Worm (Caenorhabditis elegans) whole organism, young adult: ENCODE results near the gene gtap-1.

Source experiments
- B0336.3 ChIP-seq: fragments of 200-800 bp; sonication (Bioruptor generic); IDR thresholded peaks from 2 replicates; pipeline ENCODE4 v1.3.6; 2022; ENCODE audit warnings: missing genetic modification characterization, missing compliant biosample characterization
- F23B12.7 ChIP-seq: sonication (generic microtip); optimal IDR thresholded peaks from 2 replicates; lab custom pipeline; 2017; ENCODE audit warnings: missing genetic modification characterization, mild to moderate bottlenecking, missing compliant biosample characterization, antibody characterized with exemption, moderate library complexity; ENCODE audit not compliant: insufficient read depth
- F33H1.4 ChIP-seq: fragments of 200-800 bp; sonication (Bioruptor generic); IDR thresholded peaks from 2 replicates; pipeline ENCODE4 v1.3.6; 2022; ENCODE audit warnings: missing genetic modification reagents, missing genetic modification characterization, missing compliant biosample characterization
- K12H6.12 ChIP-seq: fragments of 200-800 bp; sonication (Bioruptor generic); optimal IDR thresholded peaks from 2 replicates; lab custom pipeline; 2018; ENCODE audit warnings: mild to moderate bottlenecking, missing genetic modification characterization, missing compliant biosample characterization
- T26A5.8 ChIP-seq: sonication (generic microtip); optimal IDR thresholded peaks from 2 replicates; lab custom pipeline; 2016; ENCODE audit warnings: missing genetic modification characterization, missing compliant biosample characterization
- Y53G8AR.9 ChIP-seq: fragments of 200-800 bp; sonication (Bioruptor generic); conservative IDR thresholded peaks from 2 replicates; pipeline ENCODE4 v1.3.6; 2022; ENCODE audit warnings: missing genetic modification reagents, missing genetic modification characterization, missing compliant biosample characterization
- akir-1 ChIP-seq: fragments of 200-800 bp; sonication (Bioruptor generic); optimal IDR thresholded peaks from 2 replicates; lab custom pipeline; 2018; ENCODE audit warnings: mild to moderate bottlenecking, missing genetic modification characterization, moderate library complexity, missing compliant biosample characterization
- athp-1 ChIP-seq: sonication (generic microtip); optimal IDR thresholded peaks from 2 replicates; lab custom pipeline; 2017; ENCODE audit warnings: mild to moderate bottlenecking, missing genetic modification characterization, missing compliant biosample characterization
- attf-5 ChIP-seq: fragments of 200-800 bp; sonication (Bioruptor generic); optimal IDR thresholded peaks from 2 replicates; lab custom pipeline; 2018; ENCODE audit warnings: mild to moderate bottlenecking, missing genetic modification characterization, missing compliant biosample characterization
- attf-6 ChIP-seq: fragments of 200-800 bp; sonication (Bioruptor generic); IDR thresholded peaks from 2 replicates; pipeline ENCODE4 v1.3.6; 2022; ENCODE audit warnings: missing genetic modification reagents, missing genetic modification characterization, missing compliant biosample characterization
- ccch-3 ChIP-seq: fragments of 200-800 bp; sonication (Bioruptor generic); optimal IDR thresholded peaks from 2 replicates; lab custom pipeline; 2018; ENCODE audit warnings: mild to moderate bottlenecking, missing genetic modification characterization, missing compliant biosample characterization
- cebp-1 ChIP-seq, 2 experiments: fragments of 200-800 bp in 1 of 2; sonication (Bioruptor generic) in 1 of 2; sonication (generic microtip) in 1 of 2; IDR thresholded peaks in 1 of 2; optimal IDR thresholded peaks in 1 of 2; 2 replicates each; pipeline versions ENCODE4 v1.3.6 to Lab custom; 2017 to 2022; ENCODE audit warnings: missing compliant biosample characterization in 2 of 2, missing genetic modification characterization in 2 of 2, mild to moderate bottlenecking in 1 of 2, missing genetic modification reagents in 1 of 2, moderate library complexity in 1 of 2
- ceh-100 ChIP-seq: fragments of 200-800 bp; sonication (Bioruptor generic); IDR thresholded peaks from 2 replicates; pipeline ENCODE4 v1.3.6; 2022; ENCODE audit warnings: missing genetic modification reagents, missing genetic modification characterization, missing compliant biosample characterization
- ceh-27 ChIP-seq: fragments of 200-800 bp; sonication (Bioruptor generic); optimal IDR thresholded peaks from 2 replicates; lab custom pipeline; 2018; ENCODE audit warnings: mild to moderate bottlenecking, missing genetic modification characterization, moderate library complexity, missing compliant biosample characterization
- dpl-1 ChIP-seq: fragments of 150-350 bp; optimal IDR thresholded peaks from 2 replicates; lab custom pipeline; 2014; ENCODE audit warnings: missing biosample characterization, missing genetic modification reagents, missing genetic modification characterization
- egl-18 ChIP-seq: fragments of 200-800 bp; sonication (Bioruptor generic); IDR thresholded peaks from 2 replicates; pipeline ENCODE4 v1.3.6; 2022; ENCODE audit warnings: missing genetic modification reagents, missing genetic modification characterization, missing compliant biosample characterization
- egrh-3 ChIP-seq: fragments of 200-800 bp; sonication (Bioruptor generic); IDR thresholded peaks from 2 replicates; pipeline ENCODE4 v1.3.6; 2022; ENCODE audit warnings: missing genetic modification reagents, missing genetic modification characterization, missing compliant biosample characterization
- fkh-3 ChIP-seq: sonication (generic microtip); optimal IDR thresholded peaks from 2 replicates; lab custom pipeline; 2016; ENCODE audit warnings: mild to moderate bottlenecking, missing genetic modification characterization, missing compliant biosample characterization
- hlh-12 ChIP-seq: sonication (generic microtip); optimal IDR thresholded peaks from 2 replicates; lab custom pipeline; 2016; ENCODE audit warnings: missing genetic modification characterization, missing compliant biosample characterization
- hlh-26 ChIP-seq: fragments of 200-800 bp; sonication (Bioruptor generic); conservative IDR thresholded peaks from 2 replicates; pipeline ENCODE4 v1.3.6; 2022; ENCODE audit warnings: missing genetic modification reagents, missing genetic modification characterization, missing compliant biosample characterization
- hmg-1.2 ChIP-seq: fragments of 200-800 bp; sonication (Bioruptor generic); IDR thresholded peaks from 2 replicates; pipeline ENCODE4 v1.3.6; 2022; ENCODE audit warnings: missing genetic modification reagents, missing genetic modification characterization, missing compliant biosample characterization
- lag-1 ChIP-seq: fragments of 200-800 bp; sonication (Bioruptor generic); IDR thresholded peaks from 2 replicates; pipeline ENCODE4 v1.3.6; 2022; ENCODE audit warnings: missing genetic modification reagents, missing genetic modification characterization, missing compliant biosample characterization
- let-607 ChIP-seq, 2 experiments: fragments of 200-800 bp in 1 of 2; sonication (Bioruptor generic) in 1 of 2; sonication (generic microtip) in 1 of 2; optimal IDR thresholded peaks; 2 replicates each; lab custom pipeline; 2016 to 2018; ENCODE audit warnings: mild to moderate bottlenecking in 2 of 2, missing compliant biosample characterization in 2 of 2, missing genetic modification characterization in 2 of 2, moderate library complexity in 2 of 2, missing genotype in 1 of 2
- lin-40 ChIP-seq: sonication (generic microtip); optimal IDR thresholded peaks from 2 replicates; lab custom pipeline; 2016; ENCODE audit warnings: missing genetic modification characterization, mild to moderate bottlenecking, missing compliant biosample characterization, missing genotype, missing genetic modification reagents
- lin-54 ChIP-seq: fragments of 200-800 bp; sonication (Bioruptor generic); optimal IDR thresholded peaks from 2 replicates; lab custom pipeline; 2018; ENCODE audit warnings: mild to moderate bottlenecking, missing genetic modification characterization, missing compliant biosample characterization
- lir-1 ChIP-seq: fragments of 200-800 bp; sonication (Bioruptor generic); conservative IDR thresholded peaks from 2 replicates; pipeline ENCODE4 v1.3.6; 2022; ENCODE audit warnings: missing genetic modification reagents, missing genetic modification characterization, missing compliant biosample characterization
- mxl-1 ChIP-seq: sonication (generic microtip); optimal IDR thresholded peaks from 2 replicates; lab custom pipeline; 2016; ENCODE audit warnings: missing genetic modification characterization, missing compliant biosample characterization
- nfyb-1 ChIP-seq: fragments of 200-800 bp; sonication (Bioruptor generic); IDR thresholded peaks from 2 replicates; pipeline ENCODE4 v1.3.6; 2022; ENCODE audit warnings: missing genetic modification reagents, missing genetic modification characterization, missing compliant biosample characterization
- pha-4 ChIP-seq: fragments of 150-350 bp; sonication (generic microtip); optimal IDR thresholded peaks from 2 replicates; lab custom pipeline; 2014; ENCODE audit warnings: missing biosample characterization, missing genetic modification reagents, missing genetic modification characterization
- rec-8 ChIP-seq, 2 experiments: sonication (generic microtip); optimal IDR thresholded peaks; 2 replicates each; lab custom pipeline; 2016; ENCODE audit warnings: mild to moderate bottlenecking in 2 of 2, missing genetic modification characterization in 2 of 2, missing genetic modification reagents in 2 of 2, missing genotype in 2 of 2, missing biosample characterization in 1 of 2, missing compliant biosample characterization in 1 of 2, moderate library complexity in 1 of 2
- repo-1 ChIP-seq: sonication (generic microtip); optimal IDR thresholded peaks from 2 replicates; lab custom pipeline; 2017; ENCODE audit warnings: mild to moderate bottlenecking, missing genetic modification characterization, missing compliant biosample characterization
- snpc-3.4 ChIP-seq: sonication (generic microtip); optimal IDR thresholded peaks from 2 replicates; lab custom pipeline; 2017; ENCODE audit warnings: missing genetic modification characterization, mild to moderate bottlenecking, missing compliant biosample characterization, antibody characterized with exemption, moderate library complexity, missing genotype, missing genetic modification reagents
- snpc-4 ChIP-seq, 5 experiments: fragments of 150-350 bp in 1 of 5; sonication (generic microtip) in 4 of 5; optimal IDR thresholded peaks; 2 replicates each; lab custom pipeline; 2014 to 2018; ENCODE audit warnings: missing genetic modification characterization in 5 of 5, missing biosample characterization in 3 of 5, antibody characterized with exemption in 2 of 5, mild to moderate bottlenecking in 2 of 5, missing compliant biosample characterization in 2 of 5, missing genotype in 2 of 5, moderate library complexity in 2 of 5, missing genetic modification reagents in 1 of 5
- tbx-9 ChIP-seq: sonication (generic microtip); optimal IDR thresholded peaks from 2 replicates; lab custom pipeline; 2016; ENCODE audit warnings: borderline replicate concordance, missing genetic modification characterization, inconsistent platforms, missing compliant biosample characterization
- tlf-1 ChIP-seq: fragments of 200-800 bp; sonication (Bioruptor generic); optimal IDR thresholded peaks from 2 replicates; lab custom pipeline; 2018; ENCODE audit warnings: mild to moderate bottlenecking, missing genetic modification characterization, missing compliant biosample characterization
- unc-130 ChIP-seq: sonication (generic microtip); optimal IDR thresholded peaks from 2 replicates; lab custom pipeline; 2016; ENCODE audit warnings: missing genetic modification reagents, missing genetic modification characterization, missing compliant biosample characterization
- zfh-2 ChIP-seq: fragments of 200-800 bp; sonication (Bioruptor generic); conservative IDR thresholded peaks from 2 replicates; pipeline ENCODE4 v1.3.6; 2022; ENCODE audit warnings: missing genetic modification reagents, missing genetic modification characterization, missing compliant biosample characterization
- ztf-26 ChIP-seq: sonication (generic microtip); optimal IDR thresholded peaks from 2 replicates; lab custom pipeline; 2017; ENCODE audit warnings: missing genetic modification characterization, missing compliant biosample characterization
- ztf-3 ChIP-seq: fragments of 200-800 bp; sonication (Bioruptor generic); optimal IDR thresholded peaks from 2 replicates; lab custom pipeline; 2018; ENCODE audit warnings: mild to moderate bottlenecking, missing genetic modification characterization, missing compliant biosample characterization
- ztf-6 ChIP-seq: fragments of 200-800 bp; sonication (Bioruptor generic); IDR thresholded peaks from 2 replicates; pipeline ENCODE4 v1.3.6; 2022; ENCODE audit warnings: missing genetic modification reagents, missing genetic modification characterization, missing compliant biosample characterization

The gtap-1 gene

ce11 chrII:5836153-5836719 is 3.2 kb upstream of the gtap-1 start, which contains the start of gene fzo-1:
Gene fzo-1 (minus strand): TSS chrII:5836203.
- TF ChIP-seq nfyb-1 (GFP tag; lab: Robert Waterston, UW) (no peak), athp-1 (tag; lab: Kevin White, UChicago) (no peak), F23B12.7 (tag; lab: Kevin White, UChicago) (no peak), lir-1 (GFP tag; lab: Robert Waterston, UW) (no peak), rec-8 (tag; optimal IDR thresholded peaks at IDR 0.05; lab: Kevin White, UChicago) (no peak), attf-5 (GFP tag; lab: Kevin White, UChicago) (peak; percentile 1), cebp-1 (GFP tag; IDR thresholded peaks at IDR 0.05; lab: Robert Waterston, UW) (no peak), cebp-1 (tag; optimal IDR thresholded peaks at IDR 0.05; lab: Kevin White, UChicago) (peak; percentile 9), F33H1.4 (GFP tag; lab: Robert Waterston, UW) (no peak), hmg-1.2 (peak; percentile 17; the same call in 1 of the 2 replicates), pha-4 (tag; lab: Kevin White, UChicago) (no peak), snpc-4 (GFP tag; optimal IDR thresholded peaks at IDR 0.05; lab: Kevin White, UChicago) (no peak), snpc-4 (tag; optimal IDR thresholded peaks at IDR 0.05; lab: Kevin White, UChicago) (peak in 2 of 4 experiments; percentile 5 to 49), T26A5.8 (tag; lab: Kevin White, UChicago) (no peak), unc-130 (peak; percentile 48), attf-6 (GFP tag; lab: Robert Waterston, UW) (no peak), ceh-100 (peak; percentile 91), K12H6.12 (tag; lab: Kevin White, UChicago) (peak; percentile 18), akir-1 (peak; percentile 15), ceh-27 (GFP tag; lab: Kevin White, UChicago) (peak; percentile 33), dpl-1 (GFP tag; lab: Kevin White, UChicago) (no peak)

- no peak for TF ChIP-seq ztf-3 (GFP tag; lab: Kevin White, UChicago)
- TF ChIP-seq Y53G8AR.9 (GFP tag; lab: Robert Waterston, UW) = no peak
- TF ChIP-seq mxl-1 (tag; lab: Kevin White, UChicago) = no peak
- TF ChIP-seq ztf-26 = no peak
- no peak for TF ChIP-seq hlh-12 (tag; lab: Kevin White, UChicago)
- TF ChIP-seq lin-40 (tag; lab: Kevin White, UChicago) = no peak
- no peak for TF ChIP-seq snpc-3.4 (tag; lab: Kevin White, UChicago)
- TF ChIP-seq ccch-3 = no peak
- no peak for TF ChIP-seq tbx-9 (tag; lab: Kevin White, UChicago)
- TF ChIP-seq egl-18 (GFP tag; lab: Robert Waterston, UW) = no peak
- no peak for TF ChIP-seq ztf-6 (GFP tag; lab: Robert Waterston, UW)
- no peak for TF ChIP-seq athp-1 (tag; lab: Kevin White, UChicago)
- no peak for TF ChIP-seq hlh-26 (GFP tag; lab: Robert Waterston, UW)
- TF ChIP-seq K12H6.12 (tag; lab: Kevin White, UChicago) = no peak
Observed at ce11 chrII:5835146-5835545, 2.1 kb upstream of the gtap-1 start.

- TF ChIP-seq ztf-6 (GFP tag; lab: Robert Waterston, UW) (no peak), let-607 (tag; optimal IDR thresholded peaks at IDR 0.05; lab: Kevin White, UChicago) (no peak), tlf-1 (GFP tag; lab: Kevin White, UChicago) (no peak), lin-54 (GFP tag; lab: Kevin White, UChicago) (no peak), lag-1 (no peak), zfh-2 (peak; percentile 82), akir-1 (no peak), repo-1 (no peak), B0336.3 (GFP tag; lab: Robert Waterston, UW) (no peak), egrh-3 (GFP tag; lab: Robert Waterston, UW) (peak; percentile 57; the same call in 1 of the 2 replicates), fkh-3 (tag; lab: Kevin White, UChicago) (no peak)
Observed at ce11 chrII:5831373-5831772, 1.7 kb downstream of the gtap-1 start.
